Fruit fly (Drosophila melanogaster) whole organism, prepupa: ENCODE results near the gene P5cr.
A peak's percentile ranks its signal among the peaks of the same experiment; 100 is the strongest.

Experiments used
- Blimp-1 ChIP-seq: fragments of 200-800 bp; sonication (Bioruptor generic); optimal IDR thresholded peaks from 3 replicates; lab custom pipeline; 2017; ENCODE audit warnings: missing biosample characterization, missing genetic modification characterization, mild to moderate bottlenecking, moderate library complexity, missing genetic modification reagents
- CG10631 ChIP-seq: fragments of 200-800 bp; sonication (Bioruptor generic); optimal IDR thresholded peaks from 2 replicates; lab custom pipeline; 2016; ENCODE audit warnings: missing biosample characterization, missing genetic modification characterization
- CG10669 ChIP-seq: fragments of 200-800 bp; sonication (Bioruptor generic); optimal IDR thresholded peaks from 3 replicates; lab custom pipeline; 2018; ENCODE audit warnings: missing biosample characterization, mild to moderate bottlenecking, missing genetic modification characterization, moderate library complexity
- CG11902 ChIP-seq: fragments of 200-800 bp; sonication (Bioruptor generic); optimal IDR thresholded peaks from 3 replicates; lab custom pipeline; 2016; ENCODE audit warnings: missing biosample characterization, missing genetic modification characterization
- CG15336 ChIP-seq: fragments of 200-800 bp; sonication (Bioruptor generic); IDR thresholded peaks from 2 replicates; pipeline ENCODE4 v1.3.6; 2022; ENCODE audit warnings: missing biosample characterization, missing genetic modification characterization
- CG1621 ChIP-seq: fragments of 200-800 bp; sonication (Bioruptor generic); optimal IDR thresholded peaks from 3 replicates; lab custom pipeline; 2018; ENCODE audit warnings: missing biosample characterization, mild to moderate bottlenecking, missing genetic modification characterization
- CG16779 ChIP-seq: fragments of 200-800 bp; sonication (Bioruptor generic); optimal IDR thresholded peaks from 3 replicates; lab custom pipeline; 2017; ENCODE audit warnings: missing biosample characterization, mild to moderate bottlenecking, missing genetic modification characterization
- CG3032 ChIP-seq: fragments of 200-800 bp; optimal IDR thresholded peaks from 2 replicates; lab custom pipeline; 2019; ENCODE audit warnings: missing biosample characterization, mild to moderate bottlenecking, missing genetic modification characterization, moderate library complexity
- CG31627 ChIP-seq: fragments of 200-800 bp; sonication (Bioruptor generic); optimal IDR thresholded peaks from 3 replicates; lab custom pipeline; 2016; ENCODE audit warnings: missing biosample characterization, missing genetic modification characterization
- CG32006 ChIP-seq: fragments of 200-800 bp; sonication (Bioruptor generic); optimal IDR thresholded peaks from 3 replicates; lab custom pipeline; 2017; ENCODE audit warnings: missing biosample characterization, mild to moderate bottlenecking, missing genetic modification characterization
- CG4318 ChIP-seq: fragments of 200-800 bp; sonication (Bioruptor generic); optimal IDR thresholded peaks from 3 replicates; lab custom pipeline; 2017; ENCODE audit warnings: missing biosample characterization, mild to moderate bottlenecking, missing genetic modification characterization
- CG6163 ChIP-seq: fragments of 200-800 bp; sonication (Bioruptor generic); IDR thresholded peaks from 3 replicates; pipeline ENCODE4 v1.3.6; 2022; ENCODE audit warnings: missing biosample characterization, missing genetic modification characterization
- CG6792 ChIP-seq: fragments of 200-800 bp; sonication (Bioruptor generic); optimal IDR thresholded peaks from 3 replicates; lab custom pipeline; 2016; ENCODE audit warnings: missing biosample characterization, missing genetic modification characterization
- CG6808 ChIP-seq: fragments of 200-800 bp; sonication (Bioruptor generic); optimal IDR thresholded peaks from 3 replicates; lab custom pipeline; 2017; ENCODE audit warnings: missing biosample characterization, missing genetic modification characterization, mild to moderate bottlenecking, moderate library complexity, missing genetic modification reagents
- CG6854 ChIP-seq: fragments of 200-800 bp; sonication (Bioruptor generic); optimal IDR thresholded peaks from 2 replicates; lab custom pipeline; 2017; ENCODE audit warnings: missing biosample characterization, mild to moderate bottlenecking, missing genetic modification characterization
- CG7368 ChIP-seq: fragments of 200-800 bp; sonication (Bioruptor generic); optimal IDR thresholded peaks from 3 replicates; lab custom pipeline; 2016; ENCODE audit warnings: missing biosample characterization, missing genetic modification characterization
- CG8119 ChIP-seq: fragments of 200-800 bp; sonication (Bioruptor generic); IDR thresholded peaks from 3 replicates; pipeline ENCODE4 v1.3.6; 2022; ENCODE audit warnings: missing biosample characterization, missing genetic modification characterization
- CG8319 ChIP-seq: fragments of 200-800 bp; sonication (Bioruptor generic); optimal IDR thresholded peaks from 3 replicates; lab custom pipeline; 2016; ENCODE audit warnings: missing biosample characterization, missing genetic modification characterization
- CG8632 ChIP-seq: fragments of 200-800 bp; sonication (Bioruptor generic); optimal IDR thresholded peaks from 3 replicates; lab custom pipeline; 2016; ENCODE audit warnings: missing biosample characterization, missing genetic modification characterization
- CG9139 ChIP-seq: fragments of 200-800 bp; sonication (Bioruptor generic); optimal IDR thresholded peaks from 3 replicates; lab custom pipeline; 2017; ENCODE audit warnings: missing biosample characterization, mild to moderate bottlenecking, missing genetic modification characterization
- Eip75B ChIP-seq: fragments of 200-800 bp; sonication (Bioruptor generic); optimal IDR thresholded peaks from 3 replicates; lab custom pipeline; 2016; ENCODE audit warnings: missing biosample characterization, missing genetic modification characterization
- Eip78C ChIP-seq: fragments of 200-800 bp; sonication (Bioruptor generic); peaks from one replicate; lab custom pipeline; 2016; ENCODE audit warnings: missing biosample characterization, missing genetic modification characterization
- Ets21C ChIP-seq: fragments of 200-800 bp; sonication (Bioruptor generic); optimal IDR thresholded peaks from 3 replicates; lab custom pipeline; 2016; ENCODE audit warnings: missing biosample characterization, missing genetic modification characterization
- Ets96B ChIP-seq: fragments of 200-800 bp; optimal IDR thresholded peaks from 2 replicates; lab custom pipeline; 2019; ENCODE audit warnings: missing biosample characterization, mild to moderate bottlenecking, missing genetic modification characterization, moderate library complexity
- Gug ChIP-seq: fragments of 200-800 bp; sonication (Bioruptor generic); IDR thresholded peaks from 2 replicates; pipeline ENCODE4 v1.3.6; 2022; ENCODE audit warnings: missing biosample characterization, missing genetic modification characterization
- Hr38 ChIP-seq: sonication (Bioruptor generic); optimal IDR thresholded peaks from 2 replicates; lab custom pipeline; 2016; ENCODE audit warnings: missing biosample characterization, missing genetic modification characterization
- Hr39 ChIP-seq: fragments of 200-800 bp; sonication (Bioruptor generic); optimal IDR thresholded peaks from 2 replicates; lab custom pipeline; 2016; ENCODE audit warnings: missing biosample characterization, missing genetic modification characterization
- Hr4 ChIP-seq: fragments of 200-800 bp; sonication (Bioruptor generic); optimal IDR thresholded peaks from 3 replicates; lab custom pipeline; 2016; ENCODE audit warnings: missing biosample characterization, missing genetic modification characterization
- Lpt ChIP-seq: fragments of 200-800 bp; sonication (Bioruptor generic); optimal IDR thresholded peaks from 3 replicates; lab custom pipeline; 2016; ENCODE audit warnings: missing biosample characterization, missing genetic modification characterization
- Met ChIP-seq: fragments of 200-800 bp; sonication (Bioruptor generic); optimal IDR thresholded peaks from 3 replicates; lab custom pipeline; 2016; ENCODE audit warnings: missing biosample characterization, missing genetic modification characterization
- Smox ChIP-seq: fragments of 200-800 bp; sonication (Bioruptor generic); optimal IDR thresholded peaks from 3 replicates; lab custom pipeline; 2016; ENCODE audit warnings: missing biosample characterization, missing genetic modification characterization
- Sox14 ChIP-seq: fragments of 200-800 bp; sonication (Bioruptor generic); optimal IDR thresholded peaks from 3 replicates; lab custom pipeline; 2016; ENCODE audit warnings: missing biosample characterization, missing genetic modification characterization
- achi ChIP-seq: fragments of 200-800 bp; sonication (Bioruptor generic); optimal IDR thresholded peaks from 3 replicates; lab custom pipeline; 2016; ENCODE audit warnings: missing biosample characterization, missing genetic modification characterization
- acj6 ChIP-seq: fragments of 200-800 bp; sonication (Bioruptor generic); optimal IDR thresholded peaks from 3 replicates; lab custom pipeline; 2016; ENCODE audit warnings: missing biosample characterization, missing genetic modification characterization
- cyc ChIP-seq: fragments of 200-800 bp; sonication (Bioruptor generic); optimal IDR thresholded peaks from 3 replicates; lab custom pipeline; 2016; ENCODE audit warnings: missing biosample characterization, missing genetic modification characterization
- dsx ChIP-seq: fragments of 200-800 bp; optimal IDR thresholded peaks from 3 replicates; lab custom pipeline; 2019; ENCODE audit warnings: missing biosample characterization, mild to moderate bottlenecking, missing genetic modification characterization, moderate library complexity; ENCODE audit not compliant: poor library complexity, severe bottlenecking
- eg ChIP-seq: fragments of 200-800 bp; sonication (Bioruptor generic); IDR thresholded peaks from 3 replicates; pipeline ENCODE4 v1.3.6; 2022; ENCODE audit warnings: missing biosample characterization, missing genetic modification characterization
- esn ChIP-seq: fragments of 200-800 bp; sonication (Bioruptor generic); optimal IDR thresholded peaks from 2 replicates; lab custom pipeline; 2016; ENCODE audit warnings: missing biosample characterization, mild to moderate bottlenecking, missing genetic modification characterization, moderate library complexity
- fd59A ChIP-seq: fragments of 200-800 bp; sonication (Bioruptor generic); optimal IDR thresholded peaks from 2 replicates; lab custom pipeline; 2017; ENCODE audit warnings: missing biosample characterization, mild to moderate bottlenecking, missing genetic modification characterization, missing genetic modification reagents
- fd85E ChIP-seq: fragments of 200-800 bp; sonication (Bioruptor generic); optimal IDR thresholded peaks from 3 replicates; lab custom pipeline; 2016; ENCODE audit warnings: missing biosample characterization, missing genetic modification characterization
- lz ChIP-seq: fragments of 200-800 bp; sonication (Bioruptor generic); optimal IDR thresholded peaks from 3 replicates; lab custom pipeline; 2016; ENCODE audit warnings: missing biosample characterization, missing genetic modification characterization
- pdm3 ChIP-seq: fragments of 200-800 bp; sonication (Bioruptor generic); optimal IDR thresholded peaks from 3 replicates; lab custom pipeline; 2016; ENCODE audit warnings: missing biosample characterization, missing genetic modification characterization
- spab ChIP-seq: fragments of 200-800 bp; sonication (Bioruptor generic); optimal IDR thresholded peaks from 2 replicates; lab custom pipeline; 2017; ENCODE audit warnings: missing biosample characterization, mild to moderate bottlenecking, missing genetic modification characterization, missing genetic modification reagents
- ss ChIP-seq, 2 experiments: fragments of 200-800 bp; sonication (Bioruptor generic); optimal IDR thresholded peaks; 2 replicates in 1 of 2; 3 replicates in 1 of 2; lab custom pipeline; 2017 to 2018; ENCODE audit warnings: mild to moderate bottlenecking in 2 of 2, missing biosample characterization in 2 of 2, missing genetic modification characterization in 2 of 2, moderate library complexity in 1 of 2
- svp ChIP-seq: fragments of 200-800 bp; sonication (Bioruptor generic); peaks from one replicate; lab custom pipeline; 2016; ENCODE audit warnings: missing biosample characterization, missing genetic modification characterization
- topi ChIP-seq: fragments of 200-800 bp; sonication (Bioruptor generic); optimal IDR thresholded peaks from 3 replicates; lab custom pipeline; 2016; ENCODE audit warnings: missing biosample characterization, missing genetic modification characterization
- vri ChIP-seq: fragments of 200-800 bp; sonication (Bioruptor generic); optimal IDR thresholded peaks from 3 replicates; lab custom pipeline; 2016; ENCODE audit warnings: missing biosample characterization, mild to moderate bottlenecking, missing genetic modification characterization

P5cr gene

dm6 chr3R:19075135-19075534 lies 46.4 kb downstream of the P5cr start (continued):
- TF ChIP-seq Met (no peak), Hr4 (peak; percentile 42), CG1621 (tag; lab: Kevin White, UChicago) (no peak), svp (GFP tag; lab: Kevin White, UChicago) (no peak), CG8319 (GFP tag; lab: Kevin White, UChicago) (peak; percentile 10), esn (no peak), eg (GFP tag; lab: Robert Waterston, UW) (peak; percentile 50; the same call in 2 of the 3 replicates), CG3032 (peak; percentile 33), CG10669 (GFP tag; lab: Kevin White, UChicago) (no peak), CG9139 (GFP tag; lab: Kevin White, UChicago) (no peak), CG8632 (no peak), CG8119 (peak; percentile 62; the same call in 2 of the 3 replicates), Ets21C (GFP tag; lab: Kevin White, UChicago) (no peak), ss (GFP tag; optimal IDR thresholded peaks at IDR 0.05; lab: Kevin White, UChicago) (peak; percentile 15 to 32), CG11902 (GFP tag; lab: Kevin White, UChicago) (no peak), fd85E (GFP tag; lab: Kevin White, UChicago) (no peak), CG6163 (GFP tag; lab: Robert Waterston, UW) (peak; percentile 65), acj6 (GFP tag; lab: Kevin White, UChicago) (peak; percentile 39), CG7368 (GFP tag; lab: Kevin White, UChicago) (no peak), Gug (GFP tag; lab: Robert Waterston, UW) (peak; percentile 68)

dm6 chr3R:19077856-19078255 lies 49.1 kb downstream of the P5cr start:
- peak in 1 of 2 experiments; percentile 40 for TF ChIP-seq ss (GFP tag; optimal IDR thresholded peaks at IDR 0.05; lab: Kevin White, UChicago)
- TF ChIP-seq svp (GFP tag; lab: Kevin White, UChicago), result no peak
- TF ChIP-seq pdm3 (GFP tag; lab: Kevin White, UChicago), result no peak
- peak; percentile 22 for TF ChIP-seq Eip78C (GFP tag; lab: Kevin White, UChicago)
- no peak for TF ChIP-seq Met
- TF ChIP-seq CG6854 (GFP tag; lab: Kevin White, UChicago), result no peak
- TF ChIP-seq Hr38, result no peak
- no peak for TF ChIP-seq Smox (GFP tag; lab: Kevin White, UChicago)
- TF ChIP-seq CG15336 (GFP tag; lab: Robert Waterston, UW), result no peak
- no peak for TF ChIP-seq eg (GFP tag; lab: Robert Waterston, UW)
- TF ChIP-seq CG32006 (GFP tag; lab: Kevin White, UChicago), result no peak
- no peak for TF ChIP-seq acj6 (GFP tag; lab: Kevin White, UChicago)
- TF ChIP-seq Lpt (GFP tag; lab: Kevin White, UChicago), result no peak
- TF ChIP-seq CG8119, result no peak
- TF ChIP-seq dsx (GFP tag; lab: Kevin White, UChicago), result peak; percentile 99
- TF ChIP-seq CG31627, result no peak
- TF ChIP-seq esn, result no peak
- TF ChIP-seq CG3032, result no peak
- no peak for TF ChIP-seq Ets21C (GFP tag; lab: Kevin White, UChicago)
- no peak for TF ChIP-seq CG6163 (GFP tag; lab: Robert Waterston, UW)

dm6 chr3R:19079140-19079539 lies 50.4 kb downstream of the P5cr start:
- TF ChIP-seq achi (GFP tag; lab: Kevin White, UChicago) (peak; percentile 33), CG6792 (GFP tag; lab: Kevin White, UChicago) (no peak), CG9139 (GFP tag; lab: Kevin White, UChicago) (no peak), CG10631 (GFP tag; lab: Kevin White, UChicago) (peak; percentile 61), eg (GFP tag; lab: Robert Waterston, UW) (no peak), topi (no peak), cyc (GFP tag; lab: Kevin White, UChicago) (no peak), Gug (GFP tag; lab: Robert Waterston, UW) (no peak), acj6 (GFP tag; lab: Kevin White, UChicago) (peak; percentile 26), pdm3 (GFP tag; lab: Kevin White, UChicago) (no peak), vri (no peak), CG31627 (no peak), esn (no peak), svp (GFP tag; lab: Kevin White, UChicago) (no peak), CG16779 (tag; lab: Kevin White, UChicago) (no peak), Eip75B (GFP tag; lab: Kevin White, UChicago) (no peak), CG8119 (no peak), CG15336 (GFP tag; lab: Robert Waterston, UW) (no peak), Ets96B (tag; lab: Kevin White, UChicago) (peak; percentile 54), CG32006 (GFP tag; lab: Kevin White, UChicago) (peak; percentile 25), ss (GFP tag; optimal IDR thresholded peaks at IDR 0.05; lab: Kevin White, UChicago) (peak in 1 of 2 experiments; percentile 8), Blimp-1 (GFP tag; lab: Kevin White, UChicago) (no peak), Sox14 (GFP tag; lab: Kevin White, UChicago) (peak; percentile 17), spab (GFP tag; lab: Kevin White, UChicago) (peak; percentile 44), lz (GFP tag; lab: Kevin White, UChicago) (no peak), CG6808 (GFP tag; lab: Kevin White, UChicago) (peak; percentile 62), fd59A (GFP tag; lab: Kevin White, UChicago) (peak; percentile 13), CG4318 (GFP tag; lab: Kevin White, UChicago) (no peak), Hr39 (GFP tag; lab: Kevin White, UChicago) (no peak)
